Worm (Caenorhabditis elegans): Measurements from ENCODE around the gene Y61A9LA.7.
A peak's percentile ranks its signal among the peaks of the same experiment; 100 is the strongest.

Gene Y61A9LA.7

DNA sequence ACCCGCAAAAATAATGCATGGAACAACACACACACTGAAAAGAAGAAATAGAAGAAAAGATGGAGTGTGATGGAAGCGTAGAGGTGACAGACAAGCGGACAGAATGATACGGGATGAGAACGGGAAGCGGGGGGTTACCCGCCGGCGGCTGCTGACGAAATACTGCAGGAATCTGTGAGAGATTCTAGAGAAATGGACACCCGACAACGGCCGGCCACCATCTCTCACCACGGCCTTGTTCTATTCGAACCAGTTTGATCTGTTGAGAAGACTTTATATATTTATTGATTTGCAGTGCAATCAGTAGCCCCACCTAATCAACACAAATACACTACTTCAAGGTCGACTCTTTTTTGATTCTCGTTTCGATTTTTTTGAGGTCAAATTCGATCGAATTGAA lies 9.1 kb downstream of the Y61A9LA.7 start (continued):
- TF ChIP-seq skn-1 (tag; optimal IDR thresholded peaks at IDR 0.05) (no peak), R02D3.7 (tag; optimal IDR thresholded peaks at IDR 0.05) (no peak), lin-11 (tag; optimal IDR thresholded peaks at IDR 0.05) (no peak), nhr-11 (tag; optimal IDR thresholded peaks at IDR 0.05) (no peak), C34F6.9 (tag; optimal IDR thresholded peaks at IDR 0.05) (peak; percentile 5), peb-1 (tag; optimal IDR thresholded peaks at IDR 0.05) (no peak), dmd-4 (tag; optimal IDR thresholded peaks at IDR 0.05) (no peak), elt-1 (tag; optimal IDR thresholded peaks at IDR 0.05) (no peak), nhr-6 (tag; optimal IDR thresholded peaks at IDR 0.05) (no peak), nhr-12 (tag; optimal IDR thresholded peaks at IDR 0.05) (no peak), ztf-4 (tag; optimal IDR thresholded peaks at IDR 0.05) (no peak), ceh-16 (tag; optimal IDR thresholded peaks at IDR 0.05) (no peak), nhr-77 (tag; optimal IDR thresholded peaks at IDR 0.05) (no peak), elt-3 (tag; optimal IDR thresholded peaks at IDR 0.05) (no peak)

DNA sequence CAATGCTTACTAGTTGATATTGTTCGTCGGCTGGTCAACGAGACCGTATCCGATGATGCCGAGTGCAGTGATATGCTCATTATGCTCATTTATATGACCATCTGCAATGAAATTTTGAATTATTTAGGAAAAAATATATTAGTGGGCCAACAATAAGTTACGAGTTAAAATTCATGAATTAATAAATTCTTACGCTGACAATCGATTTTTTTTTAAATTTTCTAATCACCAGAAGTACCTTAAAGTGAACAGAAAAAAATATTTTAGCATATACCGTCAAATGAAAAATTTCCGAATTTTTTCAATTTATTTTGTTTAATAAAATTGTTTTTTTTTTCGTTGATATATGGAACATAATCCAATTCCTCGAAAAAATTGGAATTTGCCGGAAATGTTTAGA lies 10.4 kb downstream of the Y61A9LA.7 start, which contains the start of gene sos-1:
TSS of gene sos-1 (minus strand) at position 101 of the 400 bp plus-strand sequence.
- no peak for TF ChIP-seq aly-2 (tag; optimal IDR thresholded peaks at IDR 0.05)
- no peak for TF ChIP-seq skn-1 (tag; optimal IDR thresholded peaks at IDR 0.05)
- no peak for TF ChIP-seq lin-39 (tag; optimal IDR thresholded peaks at IDR 0.05)
- no peak for TF ChIP-seq ceh-82 (tag; optimal IDR thresholded peaks at IDR 0.05)
- no peak for TF ChIP-seq nhr-77 (tag; optimal IDR thresholded peaks at IDR 0.05)
- TF ChIP-seq unc-62 (GFP tag; optimal IDR thresholded peaks at IDR 0.05): no peak
- TF ChIP-seq gmeb-1 (tag; optimal IDR thresholded peaks at IDR 0.05): no peak
- no peak for TF ChIP-seq nhr-6 (tag; optimal IDR thresholded peaks at IDR 0.05)
- TF ChIP-seq nhr-237 (tag; optimal IDR thresholded peaks at IDR 0.05): no peak
- no peak for TF ChIP-seq blmp-1 (tag; optimal IDR thresholded peaks at IDR 0.05; ENCODE audit: insufficient read depth)
- no peak for TF ChIP-seq unc-55 (GFP tag; optimal IDR thresholded peaks at IDR 0.05)
- TF ChIP-seq F13H6.1 (tag; optimal IDR thresholded peaks at IDR 0.05): no peak
- no peak for TF ChIP-seq ztf-1 (GFP tag; conservative IDR thresholded peaks at IDR 0.05)
- TF ChIP-seq Y55F3AM.14 (GFP tag; optimal IDR thresholded peaks at IDR 0.05): no peak

DNA sequence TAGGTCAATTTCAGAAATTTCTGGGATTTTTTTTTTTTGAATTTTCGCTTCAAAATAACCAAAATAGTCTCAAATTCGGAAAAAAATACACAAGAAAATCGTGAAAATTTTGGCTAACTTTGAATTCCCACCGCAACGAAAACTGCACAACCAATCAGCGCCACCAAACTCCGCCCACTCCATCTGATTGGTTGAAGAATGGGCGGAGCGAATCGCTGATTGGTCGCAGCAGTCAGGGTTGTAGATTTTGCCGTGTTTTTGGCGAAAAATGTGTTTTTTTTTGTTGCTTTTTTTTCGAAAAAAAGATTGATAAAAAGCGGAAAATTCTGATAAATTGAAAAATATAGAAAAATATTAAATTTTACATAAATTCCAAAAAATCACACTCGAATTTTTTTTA lies 12.7 kb downstream of the Y61A9LA.7 start:
- TF ChIP-seq nhr-21 (tag; optimal IDR thresholded peaks at IDR 0.05): no peak
- no peak for TF ChIP-seq snpc-4 (tag; optimal IDR thresholded peaks at IDR 0.05)
- no peak for TF ChIP-seq nhr-10 (tag; optimal IDR thresholded peaks at IDR 0.05)
- no peak for TF ChIP-seq elt-3 (tag; optimal IDR thresholded peaks at IDR 0.05)
- no peak for TF ChIP-seq ztf-1 (GFP tag; conservative IDR thresholded peaks at IDR 0.05)
- TF ChIP-seq nhr-6 (tag; optimal IDR thresholded peaks at IDR 0.05): no peak
- no peak for TF ChIP-seq sma-3 (GFP tag; optimal IDR thresholded peaks at IDR 0.05)
- TF ChIP-seq blmp-1 (tag; optimal IDR thresholded peaks at IDR 0.05; ENCODE audit: insufficient read depth): no peak
- no peak for TF ChIP-seq unc-39 (tag; optimal IDR thresholded peaks at IDR 0.05)
- TF ChIP-seq lin-39 (tag; optimal IDR thresholded peaks at IDR 0.05): no peak
- no peak for TF ChIP-seq unc-55 (GFP tag; optimal IDR thresholded peaks at IDR 0.05)
- no peak for TF ChIP-seq C34F6.9 (tag; optimal IDR thresholded peaks at IDR 0.05)
- no peak for TF ChIP-seq crh-2 (tag; optimal IDR thresholded peaks at IDR 0.05)
- TF ChIP-seq alr-1 (tag; optimal IDR thresholded peaks at IDR 0.05): no peak
- TF ChIP-seq zag-1 (tag; optimal IDR thresholded peaks at IDR 0.05): no peak
- TF ChIP-seq lin-11 (tag; optimal IDR thresholded peaks at IDR 0.05): no peak
- TF ChIP-seq nhr-25 (tag; optimal IDR thresholded peaks at IDR 0.05): no peak
- TF ChIP-seq F13H6.1 (tag; optimal IDR thresholded peaks at IDR 0.05): no peak

DNA sequence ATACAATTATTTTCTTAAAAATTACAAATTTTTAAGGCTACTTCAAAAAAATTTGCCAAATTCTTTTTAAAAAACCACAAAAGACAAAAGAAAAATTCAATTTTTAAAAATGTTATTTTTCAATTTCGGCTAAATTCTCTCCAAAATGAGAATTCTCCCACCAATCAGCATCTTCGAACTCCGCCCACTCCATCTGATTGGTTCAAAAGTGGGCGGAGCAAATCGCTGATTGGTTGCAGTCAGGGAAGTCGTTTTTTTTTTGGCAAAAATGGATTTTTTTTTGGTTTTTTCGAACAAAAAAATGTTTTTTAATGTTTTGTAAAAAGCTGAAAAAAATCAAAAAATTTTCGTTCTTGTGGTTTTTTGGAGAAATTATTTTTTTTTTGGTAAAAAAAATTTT lies 19.7 kb downstream of the Y61A9LA.7 start:
- no peak for TF ChIP-seq nhr-6 (tag; optimal IDR thresholded peaks at IDR 0.05)

DNA sequence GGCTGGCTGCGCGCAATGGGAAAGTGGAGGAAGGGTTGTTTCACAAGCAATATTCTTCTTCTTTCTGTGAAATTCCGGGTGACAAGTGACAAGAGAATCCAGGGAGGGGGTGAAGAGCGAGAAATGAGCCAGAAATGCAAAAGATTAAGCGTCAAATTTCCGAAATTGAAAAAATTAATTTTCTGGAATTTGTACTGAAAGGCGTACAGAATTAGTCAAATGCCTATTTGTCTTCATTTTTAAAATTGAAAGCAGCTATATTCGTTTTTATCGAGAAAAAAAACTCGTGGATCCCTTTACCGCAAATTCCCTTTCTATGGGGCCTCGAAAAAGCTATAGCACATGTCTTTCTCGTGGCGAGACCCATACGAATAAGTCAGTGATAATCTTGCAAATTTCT lies 23.9 kb downstream of the Y61A9LA.7 start:
- TF ChIP-seq nhr-12 (tag; optimal IDR thresholded peaks at IDR 0.05) (no peak), ceh-82 (tag; optimal IDR thresholded peaks at IDR 0.05) (no peak), sem-4 (tag; optimal IDR thresholded peaks at IDR 0.05) (no peak), mdl-1 (tag; optimal IDR thresholded peaks at IDR 0.05) (no peak), blmp-1 (tag; optimal IDR thresholded peaks at IDR 0.05; ENCODE audit: insufficient read depth) (no peak), ztf-11 (tag; optimal IDR thresholded peaks at IDR 0.05) (no peak), ZK546.5 (tag; optimal IDR thresholded peaks at IDR 0.05) (no peak), unc-62 (GFP tag; optimal IDR thresholded peaks at IDR 0.05) (no peak), dmd-4 (tag; optimal IDR thresholded peaks at IDR 0.05) (no peak), lsy-2 (tag; optimal IDR thresholded peaks at IDR 0.05) (no peak), mab-5 (tag; optimal IDR thresholded peaks at IDR 0.05) (no peak), elt-3 (tag; optimal IDR thresholded peaks at IDR 0.05) (no peak)
